Worm (Caenorhabditis elegans) whole organism, young adult: ENCODE data around the gene prmt-4.
A peak's percentile ranks its signal among the peaks of the same experiment; 100 is the strongest.

ENCODE experiments used
- D2030.7 ChIP-seq: fragments of 200-800 bp; sonication (Bioruptor generic); IDR thresholded peaks from 2 replicates; pipeline ENCODE4 v1.3.6; 2022; ENCODE audit warnings: missing genetic modification reagents, missing genetic modification characterization, missing compliant biosample characterization
- F49E8.2 ChIP-seq: sonication (generic microtip); optimal IDR thresholded peaks from 3 replicates; lab custom pipeline; 2017; ENCODE audit warnings: missing genetic modification characterization, mild to moderate bottlenecking, missing compliant biosample characterization, antibody characterized with exemption, moderate library complexity; ENCODE audit not compliant: insufficient read depth
- F57A8.1 ChIP-seq: fragments of 200-800 bp; sonication (Bioruptor generic); optimal IDR thresholded peaks from 2 replicates; lab custom pipeline; 2018; ENCODE audit warnings: mild to moderate bottlenecking, missing genetic modification characterization, moderate library complexity, missing compliant biosample characterization
- K12H6.12 ChIP-seq: fragments of 200-800 bp; sonication (Bioruptor generic); optimal IDR thresholded peaks from 2 replicates; lab custom pipeline; 2018; ENCODE audit warnings: mild to moderate bottlenecking, missing genetic modification characterization, missing compliant biosample characterization
- T07F8.4 ChIP-seq: sonication (generic microtip); optimal IDR thresholded peaks from 2 replicates; lab custom pipeline; 2016; ENCODE audit warnings: mild to moderate bottlenecking, missing genetic modification characterization, moderate library complexity, missing compliant biosample characterization
- Y53G8AR.9 ChIP-seq: fragments of 200-800 bp; sonication (Bioruptor generic); conservative IDR thresholded peaks from 2 replicates; pipeline ENCODE4 v1.3.6; 2022; ENCODE audit warnings: missing genetic modification reagents, missing genetic modification characterization, missing compliant biosample characterization
- Y67H2A.10 ChIP-seq: fragments of 200-800 bp; sonication (Bioruptor generic); conservative IDR thresholded peaks from 2 replicates; pipeline ENCODE4 v1.3.6; 2022; ENCODE audit warnings: missing genetic modification reagents, missing genetic modification characterization, missing compliant biosample characterization
- Y79H2A.3 ChIP-seq: fragments of 200-800 bp; sonication (Bioruptor generic); conservative IDR thresholded peaks from 2 replicates; pipeline ENCODE4 v1.3.6; 2022; ENCODE audit warnings: missing genetic modification reagents, missing genetic modification characterization, missing compliant biosample characterization
- Y95B8A.8 ChIP-seq: fragments of 200-800 bp; sonication (Bioruptor generic); IDR thresholded peaks from 2 replicates; pipeline ENCODE4 v1.3.6; 2022; ENCODE audit warnings: missing genetic modification reagents, missing genetic modification characterization, missing compliant biosample characterization
- atf-7 ChIP-seq: sonication (generic microtip); optimal IDR thresholded peaks from 2 replicates; lab custom pipeline; 2017; ENCODE audit warnings: mild to moderate bottlenecking, missing genetic modification characterization, missing compliant biosample characterization
- attf-3 ChIP-seq: fragments of 200-800 bp; sonication (Bioruptor generic); conservative IDR thresholded peaks from 2 replicates; pipeline ENCODE4 v1.3.6; 2022; ENCODE audit warnings: missing genetic modification reagents, missing genetic modification characterization, missing compliant biosample characterization
- bed-1 ChIP-seq: fragments of 200-800 bp; sonication (Bioruptor generic); IDR thresholded peaks from 2 replicates; pipeline ENCODE4 v1.3.6; 2022; ENCODE audit warnings: missing genetic modification reagents, missing genetic modification characterization, missing compliant biosample characterization
- ccch-3 ChIP-seq: fragments of 200-800 bp; sonication (Bioruptor generic); optimal IDR thresholded peaks from 2 replicates; lab custom pipeline; 2018; ENCODE audit warnings: mild to moderate bottlenecking, missing genetic modification characterization, missing compliant biosample characterization
- cebp-2 ChIP-seq: fragments of 200-800 bp; sonication (Bioruptor generic); IDR thresholded peaks from 2 replicates; pipeline ENCODE4 v1.3.6; 2022; ENCODE audit warnings: missing genetic modification characterization, missing compliant biosample characterization
- ceh-27 ChIP-seq: fragments of 200-800 bp; sonication (Bioruptor generic); optimal IDR thresholded peaks from 2 replicates; lab custom pipeline; 2018; ENCODE audit warnings: mild to moderate bottlenecking, missing genetic modification characterization, moderate library complexity, missing compliant biosample characterization
- ceh-91 ChIP-seq: fragments of 200-800 bp; sonication (Bioruptor generic); IDR thresholded peaks from 2 replicates; pipeline ENCODE4 v1.3.6; 2022; ENCODE audit warnings: missing genetic modification reagents, missing genetic modification characterization, missing compliant biosample characterization
- efl-1 ChIP-seq: fragments of 150-350 bp; optimal IDR thresholded peaks from 2 replicates; lab custom pipeline; 2014; ENCODE audit warnings: missing biosample characterization, missing genetic modification reagents, missing genetic modification characterization
- egrh-3 ChIP-seq: fragments of 200-800 bp; sonication (Bioruptor generic); IDR thresholded peaks from 2 replicates; pipeline ENCODE4 v1.3.6; 2022; ENCODE audit warnings: missing genetic modification reagents, missing genetic modification characterization, missing compliant biosample characterization
- ekl-4 ChIP-seq: fragments of 200-800 bp; sonication (Bioruptor generic); IDR thresholded peaks from 2 replicates; pipeline ENCODE4 v1.3.6; 2022; ENCODE audit warnings: missing genetic modification reagents, missing genetic modification characterization, missing compliant biosample characterization
- ets-4 ChIP-seq: fragments of 200-800 bp; sonication (Bioruptor generic); optimal IDR thresholded peaks from 2 replicates; lab custom pipeline; 2018; ENCODE audit warnings: mild to moderate bottlenecking, missing genetic modification characterization, missing compliant biosample characterization
- fkh-3 ChIP-seq: sonication (generic microtip); optimal IDR thresholded peaks from 2 replicates; lab custom pipeline; 2016; ENCODE audit warnings: mild to moderate bottlenecking, missing genetic modification characterization, missing compliant biosample characterization
- him-1 ChIP-seq: sonication (generic microtip); optimal IDR thresholded peaks from 2 replicates; lab custom pipeline; 2016; ENCODE audit warnings: missing genotype, missing genetic modification reagents, missing genetic modification characterization, missing compliant biosample characterization
- hlh-12 ChIP-seq: sonication (generic microtip); optimal IDR thresholded peaks from 2 replicates; lab custom pipeline; 2016; ENCODE audit warnings: missing genetic modification characterization, missing compliant biosample characterization
- hlh-26 ChIP-seq: fragments of 200-800 bp; sonication (Bioruptor generic); conservative IDR thresholded peaks from 2 replicates; pipeline ENCODE4 v1.3.6; 2022; ENCODE audit warnings: missing genetic modification reagents, missing genetic modification characterization, missing compliant biosample characterization
- lag-1 ChIP-seq: fragments of 200-800 bp; sonication (Bioruptor generic); IDR thresholded peaks from 2 replicates; pipeline ENCODE4 v1.3.6; 2022; ENCODE audit warnings: missing genetic modification reagents, missing genetic modification characterization, missing compliant biosample characterization
- lin-35 ChIP-seq, 3 experiments: fragments of 150-350 bp in 2 of 3; sonication (generic microtip) in 1 of 3; optimal IDR thresholded peaks; 2 replicates each; lab custom pipeline; 2014 to 2018; ENCODE audit warnings: missing biosample characterization in 3 of 3, missing genetic modification characterization in 3 of 3, missing genetic modification reagents in 3 of 3
- lsy-27 ChIP-seq: sonication (generic microtip); optimal IDR thresholded peaks from 2 replicates; lab custom pipeline; 2017; ENCODE audit warnings: missing genetic modification characterization, mild to moderate bottlenecking, missing compliant biosample characterization, antibody characterized with exemption, missing genotype, borderline replicate concordance; ENCODE audit not compliant: insufficient read depth
- madf-3 ChIP-seq: fragments of 200-800 bp; sonication (Bioruptor generic); IDR thresholded peaks from 2 replicates; pipeline ENCODE4 v1.3.6; 2022; ENCODE audit warnings: missing genetic modification reagents, missing genetic modification characterization, missing compliant biosample characterization
- madf-8 ChIP-seq: fragments of 200-800 bp; sonication (Bioruptor generic); conservative IDR thresholded peaks from 2 replicates; pipeline ENCODE4 v1.3.6; 2022; ENCODE audit warnings: missing genetic modification reagents, missing genetic modification characterization, missing compliant biosample characterization
- mcd-1 ChIP-seq: fragments of 200-800 bp; sonication (Bioruptor generic); IDR thresholded peaks from 2 replicates; pipeline ENCODE4 v1.3.6; 2022; ENCODE audit warnings: missing genetic modification reagents, missing genetic modification characterization, missing compliant biosample characterization
- nfya-2 ChIP-seq: fragments of 200-800 bp; sonication (Bioruptor generic); IDR thresholded peaks from 2 replicates; pipeline ENCODE4 v1.3.6; 2022; ENCODE audit warnings: missing genetic modification reagents, missing genetic modification characterization, missing compliant biosample characterization
- repo-1 ChIP-seq: sonication (generic microtip); optimal IDR thresholded peaks from 2 replicates; lab custom pipeline; 2017; ENCODE audit warnings: mild to moderate bottlenecking, missing genetic modification characterization, missing compliant biosample characterization
- sdz-38 ChIP-seq: sonication (generic microtip); optimal IDR thresholded peaks from 2 replicates; lab custom pipeline; 2016; ENCODE audit warnings: missing genotype, missing genetic modification characterization, missing compliant biosample characterization
- snpc-3.4 ChIP-seq: sonication (generic microtip); optimal IDR thresholded peaks from 2 replicates; lab custom pipeline; 2017; ENCODE audit warnings: missing genetic modification characterization, mild to moderate bottlenecking, missing compliant biosample characterization, antibody characterized with exemption, moderate library complexity, missing genotype, missing genetic modification reagents
- snpc-4 ChIP-seq, 5 experiments: fragments of 150-350 bp in 1 of 5; sonication (generic microtip) in 4 of 5; optimal IDR thresholded peaks; 2 replicates each; lab custom pipeline; 2014 to 2018; ENCODE audit warnings: missing genetic modification characterization in 5 of 5, missing biosample characterization in 3 of 5, antibody characterized with exemption in 2 of 5, mild to moderate bottlenecking in 2 of 5, missing compliant biosample characterization in 2 of 5, missing genotype in 2 of 5, moderate library complexity in 2 of 5, missing genetic modification reagents in 1 of 5
- somi-1 ChIP-seq: fragments of 200-800 bp; sonication (Bioruptor generic); optimal IDR thresholded peaks from 2 replicates; lab custom pipeline; 2018; ENCODE audit warnings: mild to moderate bottlenecking, missing genetic modification characterization, missing compliant biosample characterization
- sptf-2 ChIP-seq: fragments of 200-800 bp; sonication (Bioruptor generic); optimal IDR thresholded peaks from 2 replicates; lab custom pipeline; 2018; ENCODE audit warnings: mild to moderate bottlenecking, missing genetic modification characterization, missing compliant biosample characterization
- tbp1 ChIP-seq: fragments of 200-800 bp; sonication (Bioruptor generic); optimal IDR thresholded peaks from 2 replicates; lab custom pipeline; 2018; ENCODE audit warnings: mild to moderate bottlenecking, missing genetic modification characterization, missing compliant biosample characterization
- tlf-1 ChIP-seq: fragments of 200-800 bp; sonication (Bioruptor generic); optimal IDR thresholded peaks from 2 replicates; lab custom pipeline; 2018; ENCODE audit warnings: mild to moderate bottlenecking, missing genetic modification characterization, missing compliant biosample characterization
- unc-130 ChIP-seq: sonication (generic microtip); optimal IDR thresholded peaks from 2 replicates; lab custom pipeline; 2016; ENCODE audit warnings: missing genetic modification reagents, missing genetic modification characterization, missing compliant biosample characterization
- zfh-2 ChIP-seq: fragments of 200-800 bp; sonication (Bioruptor generic); conservative IDR thresholded peaks from 2 replicates; pipeline ENCODE4 v1.3.6; 2022; ENCODE audit warnings: missing genetic modification reagents, missing genetic modification characterization, missing compliant biosample characterization
- ztf-25 ChIP-seq: fragments of 200-800 bp; sonication (Bioruptor generic); IDR thresholded peaks from 2 replicates; pipeline ENCODE4 v1.3.6; 2022; ENCODE audit warnings: missing genetic modification reagents, missing genetic modification characterization, missing compliant biosample characterization
- ztf-28 ChIP-seq: fragments of 200-800 bp; sonication (Bioruptor generic); IDR thresholded peaks from 2 replicates; pipeline ENCODE4 v1.3.6; 2022; ENCODE audit warnings: missing genetic modification reagents, missing genetic modification characterization, missing compliant biosample characterization

prmt-4 gene

DNA sequence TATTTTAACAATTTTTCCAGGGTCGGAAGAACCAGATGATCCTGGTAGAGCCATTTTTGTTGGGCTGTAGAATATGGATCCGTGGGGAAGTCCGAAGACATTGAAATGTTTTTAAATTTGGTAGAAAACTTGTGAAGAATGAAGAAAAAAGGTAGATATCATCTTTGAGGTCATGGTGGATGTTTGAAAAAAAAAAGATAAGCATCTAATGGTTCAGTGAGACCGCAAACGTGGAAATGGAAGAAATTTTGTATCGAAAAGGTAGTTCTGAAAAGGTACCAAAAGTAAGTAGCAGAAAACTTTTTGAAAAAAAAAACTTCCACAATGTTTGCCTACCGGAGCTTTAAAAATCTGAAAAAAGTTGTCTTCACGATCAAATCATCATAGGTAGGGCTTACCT, at the start of gene prmt-4:
prmt-4 (minus strand) TSS at position 101 of the 400 bp plus-strand sequence.
- TF ChIP-seq F57A8.1 (GFP tag; lab: Kevin White, UChicago) = no peak
- TF ChIP-seq repo-1 (tag; lab: Kevin White, UChicago) = no peak
- TF ChIP-seq Y53G8AR.9 (GFP tag; lab: Robert Waterston, UW) = no peak
- no peak for TF ChIP-seq snpc-4 (GFP tag; optimal IDR thresholded peaks at IDR 0.05; lab: Kevin White, UChicago)
- TF ChIP-seq snpc-4 (tag; optimal IDR thresholded peaks at IDR 0.05; lab: Kevin White, UChicago) = no peak
- no peak for TF ChIP-seq madf-3
- no peak for TF ChIP-seq hlh-12 (tag; lab: Kevin White, UChicago)
- no peak for TF ChIP-seq T07F8.4
- TF ChIP-seq ceh-27 (GFP tag; lab: Kevin White, UChicago) = no peak

DNA sequence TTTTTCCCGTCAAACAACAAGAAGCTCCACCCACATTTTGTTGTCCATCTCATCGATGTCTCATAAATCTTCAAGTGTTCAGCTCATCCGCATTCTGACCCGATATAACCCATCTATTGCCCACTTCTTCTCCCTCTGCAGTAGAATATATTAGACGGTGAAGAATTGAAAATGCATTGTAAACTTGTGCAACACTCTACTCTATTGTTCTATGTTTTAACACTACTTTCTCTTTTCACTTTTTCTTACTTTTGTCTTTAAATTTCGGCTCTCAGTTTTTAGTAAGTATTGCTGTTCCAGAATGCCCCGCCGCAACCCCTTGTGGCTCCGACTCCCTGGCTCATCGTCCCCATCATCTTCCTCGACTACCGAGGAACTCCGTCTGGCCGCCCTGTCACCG, 45.9 kb upstream of the prmt-4 start, which contains the start of gene K11H12.9:
K11H12.9 (plus strand) TSS at position 301 of the 400 bp plus-strand sequence.
- TF ChIP-seq zfh-2 = peak; percentile 45; the same call in 1 of the 2 replicates
- TF ChIP-seq K12H6.12 (tag; lab: Kevin White, UChicago) = no peak

DNA sequence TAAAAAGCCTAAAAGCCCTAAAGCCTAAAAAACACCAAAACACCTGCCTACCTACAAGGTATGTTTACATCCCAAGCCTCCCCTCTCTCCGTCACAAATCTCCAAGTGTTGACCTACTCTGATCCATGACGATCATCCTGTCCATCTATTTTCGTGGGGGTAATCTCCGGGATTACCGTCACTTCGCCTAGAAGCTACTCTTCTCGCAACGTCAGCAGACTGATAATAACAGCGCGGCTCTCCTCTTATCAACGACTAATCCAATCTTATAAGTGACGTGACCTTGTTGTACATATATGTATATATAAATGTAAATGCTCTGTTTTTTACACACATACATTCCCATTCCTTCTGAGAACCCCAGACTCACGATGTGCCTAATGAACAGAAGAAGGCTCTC, 44.9 kb upstream of the prmt-4 start:
- TF ChIP-seq efl-1 (no peak), tbp1 (GFP tag; lab: Kevin White, UChicago) (no peak), mcd-1 (GFP tag; lab: Robert Waterston, UW) (no peak), madf-8 (no peak), lin-35 (GFP tag; optimal IDR thresholded peaks at IDR 0.05; lab: Kevin White, UChicago) (no peak), egrh-3 (GFP tag; lab: Robert Waterston, UW) (no peak), attf-3 (GFP tag; lab: Robert Waterston, UW) (no peak), Y79H2A.3 (no peak), cebp-2 (GFP tag; lab: Robert Waterston, UW) (no peak), F49E8.2 (tag; lab: Kevin White, UChicago) (no peak)

DNA sequence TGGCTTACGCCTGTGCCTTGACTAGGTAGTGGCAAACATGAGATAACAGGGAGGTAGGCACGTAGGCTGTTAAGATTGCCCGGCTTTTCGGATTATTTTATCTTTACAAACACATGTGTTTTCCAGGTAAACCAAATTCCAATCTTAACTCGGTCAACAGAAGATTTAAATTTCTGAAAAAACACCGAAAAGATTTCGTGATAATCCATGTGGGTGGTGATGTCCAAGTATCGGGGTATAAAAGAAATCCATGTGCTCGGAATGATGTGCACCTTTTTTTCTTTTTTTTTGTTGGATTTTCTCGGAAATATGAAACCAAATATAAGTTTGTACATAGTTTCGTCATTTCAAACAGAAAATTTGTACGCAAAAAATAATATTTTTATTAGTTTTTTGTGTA, 40.0 kb upstream of the prmt-4 start:
- TF ChIP-seq ekl-4 (GFP tag; lab: Robert Waterston, UW) (no peak), nfya-2 (GFP tag; lab: Robert Waterston, UW) (no peak), Y95B8A.8 (GFP tag; lab: Robert Waterston, UW) (no peak), lag-1 (GFP tag; lab: Robert Waterston, UW) (no peak), somi-1 (no peak), ccch-3 (GFP tag; lab: Kevin White, UChicago) (no peak), sdz-38 (tag; lab: Kevin White, UChicago) (no peak), snpc-3.4 (tag; lab: Kevin White, UChicago) (no peak), ceh-91 (GFP tag; lab: Robert Waterston, UW) (no peak), ztf-28 (GFP tag; lab: Robert Waterston, UW) (no peak), ztf-25 (GFP tag; lab: Robert Waterston, UW) (no peak), atf-7 (no peak)

DNA sequence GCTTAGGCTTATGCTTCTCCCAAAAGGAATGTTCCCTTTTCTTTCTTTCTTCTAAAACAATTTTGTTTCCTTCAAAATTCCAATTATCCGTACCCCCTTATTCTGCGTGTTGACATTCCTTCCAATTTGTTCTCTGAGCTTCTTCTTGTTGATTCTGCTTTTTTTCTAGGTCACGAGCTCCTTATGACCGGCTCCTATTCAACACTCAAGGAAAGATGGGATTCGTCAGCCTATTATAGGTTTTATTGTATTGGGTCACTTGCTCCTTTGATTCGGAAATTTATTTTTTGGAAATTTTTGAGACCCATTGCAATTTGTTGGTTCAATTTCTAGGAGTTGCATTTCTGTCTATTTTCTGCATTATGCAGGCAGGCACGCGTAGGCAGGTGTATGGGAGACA, 35.7 kb upstream of the prmt-4 start:
- no peak for TF ChIP-seq unc-130 (GFP tag; lab: Kevin White, UChicago)
- TF ChIP-seq D2030.7 (GFP tag; lab: Robert Waterston, UW) = no peak
- TF ChIP-seq lsy-27 (tag; lab: Kevin White, UChicago) = no peak
- TF ChIP-seq bed-1 (GFP tag; lab: Robert Waterston, UW) = no peak
- no peak for TF ChIP-seq sptf-2
- TF ChIP-seq mcd-1 (GFP tag; lab: Robert Waterston, UW) = no peak
- TF ChIP-seq tlf-1 (GFP tag; lab: Kevin White, UChicago) = no peak
- no peak for TF ChIP-seq him-1
- TF ChIP-seq lag-1 (GFP tag; lab: Robert Waterston, UW) = no peak
- TF ChIP-seq cebp-2 (GFP tag; lab: Robert Waterston, UW) = no peak
- TF ChIP-seq ets-4 (GFP tag; lab: Kevin White, UChicago) = no peak
- no peak for TF ChIP-seq fkh-3 (tag; lab: Kevin White, UChicago)
- TF ChIP-seq Y67H2A.10 = no peak
- TF ChIP-seq K12H6.12 (tag; lab: Kevin White, UChicago) = no peak
- no peak for TF ChIP-seq hlh-26 (GFP tag; lab: Robert Waterston, UW)
